Fruit fly (Drosophila melanogaster): Measurements from ENCODE around the gene hiw.

Gene hiw

dm6 chrX:15076038-15076575, 12.9 kb upstream of the hiw start, which contains the start of gene Lsd-2 (continued):
- no peak for TF ChIP-seq CG30020 (tag; optimal IDR thresholded peaks at IDR 0.05)
- peak; percentile 9 for TF ChIP-seq repo (GFP tag; optimal IDR thresholded peaks at IDR 0.05)
- peak; percentile 31 for TF ChIP-seq CG15269 (tag; optimal IDR thresholded peaks at IDR 0.05)
- no peak for TF ChIP-seq seq (GFP tag; IDR thresholded peaks at IDR 0.05)
- TF ChIP-seq Lhr (GFP tag; optimal IDR thresholded peaks at IDR 0.05), result no peak
- TF ChIP-seq abd-A (tag; optimal IDR thresholded peaks at IDR 0.05), result peak; percentile 23
- TF ChIP-seq CG7987 (GFP tag; optimal IDR thresholded peaks at IDR 0.05), result no peak
- TF ChIP-seq Opbp (GFP tag; IDR thresholded peaks at IDR 0.05; ENCODE audit: partially characterized antibody), result no peak
- TF ChIP-seq NC2α (GFP tag; optimal IDR thresholded peaks at IDR 0.05), result peak; percentile 11
- TF ChIP-seq Sry-δ (GFP tag; optimal IDR thresholded peaks at IDR 0.05), result no peak
- no peak for TF ChIP-seq fru (optimal IDR thresholded peaks at IDR 0.05)
- no peak for TF ChIP-seq CG8290 (GFP tag; optimal IDR thresholded peaks at IDR 0.05)
- peak in 1 of 2 experiments; percentile 77 for TF ChIP-seq CG8290 (tag; optimal IDR thresholded peaks at IDR 0.05)
- TF ChIP-seq CG9727 (GFP tag; optimal IDR thresholded peaks at IDR 0.05), result peak; percentile 32
- no peak for TF ChIP-seq pan (optimal IDR thresholded peaks at IDR 0.05)
- peak in 1 of 2 experiments; percentile 46 for TF ChIP-seq pan (GFP tag; optimal IDR thresholded peaks at IDR 0.05 in 1 of 2, IDR thresholded peaks at IDR 0.05 in 1 of 2)
- no peak for TF ChIP-seq pho (GFP tag; optimal IDR thresholded peaks at IDR 0.05)
- no peak for TF ChIP-seq schlank (tag; optimal IDR thresholded peaks at IDR 0.05)
- TF ChIP-seq Adf1 (GFP tag; IDR thresholded peaks at IDR 0.05), result peak; percentile 29; the same call in 1 of the 2 replicates
- TF ChIP-seq BtbVII (GFP tag; optimal IDR thresholded peaks at IDR 0.05), result no peak
- TF ChIP-seq Eip74EF (GFP tag; optimal IDR thresholded peaks at IDR 0.05), result no peak
- no peak for TF ChIP-seq Sox102F (GFP tag; optimal IDR thresholded peaks at IDR 0.05)
- TF ChIP-seq maf-S (GFP tag; optimal IDR thresholded peaks at IDR 0.05), result no peak
- 0 out of 2 replicates have a peak, but pooled peaks have one; percentile 9 for TF ChIP-seq CG32772 (GFP tag; IDR thresholded peaks at IDR 0.05)
- TF ChIP-seq Rfx (GFP tag; IDR thresholded peaks at IDR 0.05), result peak; percentile 64
- TF ChIP-seq bowl (GFP tag; IDR thresholded peaks at IDR 0.05), result no peak
- no peak for TF ChIP-seq CTCF (GFP tag; optimal IDR thresholded peaks at IDR 0.05)
- TF ChIP-seq ase (GFP tag; IDR thresholded peaks at IDR 0.05), result no peak
- TF ChIP-seq CG10431 (GFP tag; optimal IDR thresholded peaks at IDR 0.05), result no peak
- peak; percentile 5 for TF ChIP-seq CG7839 (tag; optimal IDR thresholded peaks at IDR 0.05)
- TF ChIP-seq Hsf (GFP tag; optimal IDR thresholded peaks at IDR 0.05), result no peak
- no peak for TF ChIP-seq CG11696 (GFP tag; IDR thresholded peaks at IDR 0.05)
- TF ChIP-seq Fer2 (tag; optimal IDR thresholded peaks at IDR 0.05), result no peak
- TF ChIP-seq dm (GFP tag; optimal IDR thresholded peaks at IDR 0.05), result no peak
- no peak for TF ChIP-seq ab (GFP tag; optimal IDR thresholded peaks at IDR 0.05)
- peak; percentile 38 for TF ChIP-seq mirr (GFP tag; optimal IDR thresholded peaks at IDR 0.05)
- no peak for TF ChIP-seq CG2199 (GFP tag; IDR thresholded peaks at IDR 0.05)
- peak in 1 of 3 experiments; percentile 31 for TF ChIP-seq lola (GFP tag; optimal IDR thresholded peaks at IDR 0.05)
- no peak for TF ChIP-seq CG1602 (GFP tag; optimal IDR thresholded peaks at IDR 0.05)
- TF ChIP-seq Dip3 (GFP tag; optimal IDR thresholded peaks at IDR 0.05), result peak; percentile 28
- TF ChIP-seq CG17802 (tag; optimal IDR thresholded peaks at IDR 0.05), result no peak
- TF ChIP-seq pzg (GFP tag; optimal IDR thresholded peaks at IDR 0.05), result peak; percentile 13
- peak; percentile 17 for TF ChIP-seq slp2 (GFP tag; optimal IDR thresholded peaks at IDR 0.05)
- TF ChIP-seq HLH54F (GFP tag; optimal IDR thresholded peaks at IDR 0.05), result peak; percentile 23
- no peak for TF ChIP-seq pb (GFP tag; optimal IDR thresholded peaks at IDR 0.05)
- TF ChIP-seq rib (GFP tag; IDR thresholded peaks at IDR 0.05), result 0 out of 2 replicates have a peak, but pooled peaks have one; percentile 37
- TF ChIP-seq pnt (GFP tag; optimal IDR thresholded peaks at IDR 0.05), result no peak
- no peak for TF ChIP-seq ATbp (GFP tag; optimal IDR thresholded peaks at IDR 0.05)
- peak; percentile 44; the same call in 1 of the 2 replicates for TF ChIP-seq Drgx (GFP tag; IDR thresholded peaks at IDR 0.05)
- no peak for TF ChIP-seq Vsx1 (GFP tag; optimal IDR thresholded peaks at IDR 0.05)
- no peak for TF ChIP-seq Ssrp (tag; optimal IDR thresholded peaks at IDR 0.05)
- TF ChIP-seq crp (GFP tag; optimal IDR thresholded peaks at IDR 0.05), result no peak
